Worm (Caenorhabditis elegans) whole organism, early embryonic: ENCODE results near the gene mrpl-1.

Experiments used
- F13C5.2 ChIP-seq: sonication (generic microtip); optimal IDR thresholded peaks from 2 replicates; lab custom pipeline; 2017; ENCODE audit warnings: mild to moderate bottlenecking, missing genetic modification characterization, inconsistent platforms, missing compliant biosample characterization
- ama-1 ChIP-seq: fragments of 150-350 bp; optimal IDR thresholded peaks from 2 replicates; lab custom pipeline; 2014
- ceh-36 ChIP-seq: sonication (generic microtip); optimal IDR thresholded peaks from 2 replicates; lab custom pipeline; 2016; ENCODE audit warnings: missing genetic modification characterization, inconsistent platforms, missing compliant biosample characterization
- ets-7 ChIP-seq: sonication (generic microtip); optimal IDR thresholded peaks from 2 replicates; lab custom pipeline; 2016; ENCODE audit warnings: missing genotype, missing genetic modification characterization, missing compliant biosample characterization
- scrt-1 ChIP-seq: fragments of 200-800 bp; sonication (Bioruptor generic); IDR thresholded peaks from 2 replicates; pipeline ENCODE4 v1.3.6; 2022; ENCODE audit warnings: missing genetic modification characterization, missing compliant biosample characterization
- sea-1 ChIP-seq: fragments of 200-800 bp; sonication (Bioruptor generic); conservative IDR thresholded peaks from 2 replicates; pipeline ENCODE4 v1.3.6; 2022; ENCODE audit warnings: missing genetic modification characterization, missing compliant biosample characterization

ce11 chrIV:7722806-7723205 is 13.3 kb upstream of the mrpl-1 start, which contains the start of gene C50F7.6:
- TF ChIP-seq ama-1 (lab: Kevin White, UChicago) (no peak), ceh-36 (no peak), sea-1 (no peak), scrt-1 (GFP tag; lab: Robert Waterston, UW) (no peak), F13C5.2 (tag; lab: Kevin White, UChicago) (no peak), ets-7 (tag; lab: Kevin White, UChicago) (no peak)
